Fruit fly (Drosophila melanogaster): Measurements from ENCODE around the gene CG15571.

The CG15571 gene

dm6 chrX:4205346-4206178 lies 11.6 kb downstream of the CG15571 start, which contains the start of gene Fas2 (continued):
- TF ChIP-seq CG15073 (GFP tag; optimal IDR thresholded peaks at IDR 0.05) (no peak), CG11504 (tag; optimal IDR thresholded peaks at IDR 0.05) (peak; percentile 100), CG2875 (GFP tag; optimal IDR thresholded peaks at IDR 0.05) (peak; percentile 47), CG4328 (GFP tag; optimal IDR thresholded peaks at IDR 0.05) (no peak), grn (GFP tag; optimal IDR thresholded peaks at IDR 0.05) (no peak), Taf1 (GFP tag; IDR thresholded peaks at IDR 0.05) (0 out of 2 replicates have a peak, but pooled peaks have one; percentile 52), grau (tag; optimal IDR thresholded peaks at IDR 0.05) (peak; percentile 27), CG9215 (GFP tag; IDR thresholded peaks at IDR 0.05) (no peak), Meics (GFP tag; optimal IDR thresholded peaks at IDR 0.05) (peak; percentile 63), Med (GFP tag) (peak; percentile 94), ab (GFP tag; optimal IDR thresholded peaks at IDR 0.05) (no peak), Pdp1 (GFP tag; optimal IDR thresholded peaks at IDR 0.05) (peak in 1 of 2 experiments; percentile 45), CG3838 (GFP tag; optimal IDR thresholded peaks at IDR 0.05) (peak; percentile 16), Ada2b (GFP tag; IDR thresholded peaks at IDR 0.05) (peak; percentile 53), CG2202 (tag; optimal IDR thresholded peaks at IDR 0.05) (no peak), TFAM (GFP tag; optimal IDR thresholded peaks at IDR 0.05) (no peak), p53 (GFP tag; optimal IDR thresholded peaks at IDR 0.05) (no peak), H15 (GFP tag; IDR thresholded peaks at IDR 0.05) (peak; percentile 9; the same call in 1 of the 3 replicates), CG12104 (GFP tag; optimal IDR thresholded peaks at IDR 0.05) (no peak), wdn (GFP tag; IDR thresholded peaks at IDR 0.05) (no peak), CG10654 (GFP tag; optimal IDR thresholded peaks at IDR 0.05) (no peak), ase (GFP tag; IDR thresholded peaks at IDR 0.05) (peak; percentile 27; the same call in 1 of the 3 replicates), slbo (GFP tag; IDR thresholded peaks at IDR 0.05) (peak; percentile 66), Ptx1 (GFP tag; IDR thresholded peaks at IDR 0.05) (peak; percentile 54), CG13624 (GFP tag; optimal IDR thresholded peaks at IDR 0.05) (peak; percentile 47), cad (GFP tag; optimal IDR thresholded peaks at IDR 0.05) (no peak), peb (GFP tag; IDR thresholded peaks at IDR 0.05) (no peak), sens (GFP tag) (peak; percentile 72), CG13424 (tag; optimal IDR thresholded peaks at IDR 0.05) (peak; percentile 1), Neu2 (GFP tag; optimal IDR thresholded peaks at IDR 0.05; ENCODE audit: borderline replicate concordance) (no peak), onecut (GFP tag; IDR thresholded peaks at IDR 0.05) (peak; percentile 72), zfh1 (GFP tag; IDR thresholded peaks at IDR 0.05) (peak; percentile 64), CG17568 (GFP tag; optimal IDR thresholded peaks at IDR 0.05) (peak; percentile 39), CG6813 (GFP tag; optimal IDR thresholded peaks at IDR 0.05) (peak; percentile 28), z (GFP tag; IDR thresholded peaks at IDR 0.05) (peak; percentile 30; the same call in 1 of the 3 replicates), nau (GFP tag; optimal IDR thresholded peaks at IDR 0.05) (peak; percentile 41), hth (optimal IDR thresholded peaks at IDR 0.05) (no peak), NC2α (GFP tag; optimal IDR thresholded peaks at IDR 0.05) (no peak), CG33557 (GFP tag; optimal IDR thresholded peaks at IDR 0.05) (peak; percentile 32), CG15601 (tag; optimal IDR thresholded peaks at IDR 0.05) (peak; percentile 6), Hmx (GFP tag; optimal IDR thresholded peaks at IDR 0.05) (no peak), exex (tag; optimal IDR thresholded peaks at IDR 0.05) (no peak), Rfx (GFP tag; IDR thresholded peaks at IDR 0.05) (peak; percentile 77), maf-S (GFP tag; optimal IDR thresholded peaks at IDR 0.05) (no peak), HmgZ (tag; optimal IDR thresholded peaks at IDR 0.05) (peak; percentile 45), CG2889 (GFP tag; IDR thresholded peaks at IDR 0.05) (0 out of 3 replicates have a peak, but pooled peaks have one; percentile 56), pan (optimal IDR thresholded peaks at IDR 0.05) (no peak), pan (GFP tag; optimal IDR thresholded peaks at IDR 0.05 in 1 of 2, IDR thresholded peaks at IDR 0.05 in 1 of 2) (peak in 1 of 2 experiments; percentile 44), CG13123 (GFP tag; optimal IDR thresholded peaks at IDR 0.05) (no peak), CG14667 (GFP tag; IDR thresholded peaks at IDR 0.05) (peak; percentile 23; the same call in 1 of the 2 replicates)

Measured in whole organism, embryonic.